Worm (Caenorhabditis elegans) whole organism, L2 larva: ENCODE results near the gene appg-2.

Experiments used
- F13H6.1 ChIP-seq: sonication (generic microtip); optimal IDR thresholded peaks from 2 replicates; lab custom pipeline; 2016; ENCODE audit warnings: missing genetic modification characterization, missing compliant biosample characterization
- Y55F3AM.14 ChIP-seq: fragments of 200-800 bp; sonication (Bioruptor generic); optimal IDR thresholded peaks from 2 replicates; lab custom pipeline; 2018; ENCODE audit warnings: mild to moderate bottlenecking, missing genetic modification characterization, missing compliant biosample characterization
- ama-1 ChIP-seq: fragments of 150-350 bp; optimal IDR thresholded peaks from 2 replicates; lab custom pipeline; 2018; ENCODE audit warnings: inconsistent platforms
- ceh-16 ChIP-seq: fragments of 150-350 bp; optimal IDR thresholded peaks from 2 replicates; lab custom pipeline; 2014; ENCODE audit warnings: missing biosample characterization, missing genetic modification characterization
- dmd-4 ChIP-seq: sonication (generic microtip); optimal IDR thresholded peaks from 2 replicates; lab custom pipeline; 2017; ENCODE audit warnings: missing biosample characterization, missing genetic modification characterization
- elt-3 ChIP-seq: sonication (generic microtip); optimal IDR thresholded peaks from 2 replicates; lab custom pipeline; 2017; ENCODE audit warnings: missing biosample characterization, missing genetic modification characterization
- fos-1 ChIP-seq: fragments of 150-350 bp; optimal IDR thresholded peaks from 2 replicates; lab custom pipeline; 2014; ENCODE audit warnings: missing biosample characterization, missing genetic modification characterization
- mdl-1 ChIP-seq, 2 experiments: fragments of 150-350 bp in 1 of 2; sonication (generic microtip) in 1 of 2; optimal IDR thresholded peaks; 2 replicates each; lab custom pipeline; 2017; ENCODE audit warnings: missing biosample characterization in 2 of 2, missing genetic modification characterization in 2 of 2
- nhr-129 ChIP-seq: fragments of 150-350 bp; optimal IDR thresholded peaks from 2 replicates; lab custom pipeline; 2014; ENCODE audit warnings: missing biosample characterization, missing genetic modification characterization
- snpc-4 ChIP-seq: fragments of 150-350 bp; optimal IDR thresholded peaks from 2 replicates; lab custom pipeline; 2014; ENCODE audit warnings: missing biosample characterization, missing genetic modification characterization
- unc-39 ChIP-seq: fragments of 150-350 bp; optimal IDR thresholded peaks from 2 replicates; lab custom pipeline; 2014; ENCODE audit warnings: missing biosample characterization, missing genetic modification characterization
- ztf-11 ChIP-seq: sonication (generic microtip); optimal IDR thresholded peaks from 2 replicates; lab custom pipeline; 2017; ENCODE audit warnings: missing biosample characterization, missing genetic modification characterization

- TF ChIP-seq nhr-129 (tag; lab: Kevin White, UChicago) (no peak), fos-1 (tag; lab: Kevin White, UChicago) (no peak), Y55F3AM.14 (GFP tag; lab: Kevin White, UChicago) (no peak), ceh-16 (tag; lab: Kevin White, UChicago) (no peak), dmd-4 (tag; lab: Kevin White, UChicago) (no peak), ztf-11 (tag; lab: Kevin White, UChicago) (no peak), F13H6.1 (tag; lab: Kevin White, UChicago) (no peak), ama-1 (lab: Kevin White, UChicago) (no peak), snpc-4 (no peak), elt-3 (tag; lab: Kevin White, UChicago) (no peak), mdl-1 (tag; optimal IDR thresholded peaks at IDR 0.05; lab: Kevin White, UChicago) (no peak), unc-39 (no peak)
Measured at ce11 chrII:8799725-8800124, 1.2 kb upstream of the appg-2 start.
